Fruit fly (Drosophila melanogaster) whole organism, embryonic: ENCODE measurements around the gene CG6067.
A peak's percentile ranks its signal among the peaks of the same experiment; 100 is the strongest.

ENCODE experiments used
- Adf1 ChIP-seq: fragments of 200-800 bp; sonication (Bioruptor generic); IDR thresholded peaks from 2 replicates; pipeline ENCODE4 v1.3.6; 2022; ENCODE audit warnings: missing biosample characterization, missing genetic modification characterization
- Bgb ChIP-seq: fragments of 200-800 bp; sonication (Bioruptor generic); IDR thresholded peaks from 2 replicates; pipeline ENCODE4 v1.3.6; 2022; ENCODE audit warnings: missing biosample characterization, missing genetic modification characterization; ENCODE audit not compliant: partially characterized antibody
- CG10209 ChIP-seq: fragments of 200-800 bp; sonication (Bioruptor generic); optimal IDR thresholded peaks from 3 replicates; lab custom pipeline; 2017; ENCODE audit warnings: missing biosample characterization, mild to moderate bottlenecking, missing genetic modification characterization, missing genetic modification reagents
- CG11504 ChIP-seq: fragments of 200-800 bp; sonication (Bioruptor generic); optimal IDR thresholded peaks from 3 replicates; lab custom pipeline; 2019; ENCODE audit warnings: missing biosample characterization, mild to moderate bottlenecking, missing genetic modification characterization, moderate library complexity
- CG12104 ChIP-seq: fragments of 200-800 bp; sonication (Bioruptor generic); optimal IDR thresholded peaks from 3 replicates; lab custom pipeline; 2016; ENCODE audit warnings: missing biosample characterization, missing genetic modification characterization
- CG13624 ChIP-seq: fragments of 200-800 bp; sonication (Bioruptor generic); optimal IDR thresholded peaks from 2 replicates; lab custom pipeline; 2016; ENCODE audit warnings: missing biosample characterization, missing genetic modification characterization
- CG14014 ChIP-seq: fragments of 200-800 bp; sonication (Bioruptor generic); IDR thresholded peaks from 2 replicates; pipeline ENCODE4 v1.3.6; 2022; ENCODE audit warnings: missing biosample characterization, missing genetic modification characterization
- CG14860 ChIP-seq: fragments of 200-800 bp; sonication (Bioruptor generic); IDR thresholded peaks from 3 replicates; pipeline ENCODE4 v1.3.6; 2022; ENCODE audit warnings: missing biosample characterization, missing genetic modification characterization; ENCODE audit not compliant: partially characterized antibody
- CG15269 ChIP-seq: fragments of 200-800 bp; sonication (Bioruptor generic); optimal IDR thresholded peaks from 2 replicates; lab custom pipeline; 2018; ENCODE audit warnings: missing biosample characterization, mild to moderate bottlenecking, missing genetic modification characterization, moderate library complexity
- CG18599 ChIP-seq: fragments of 200-800 bp; sonication (Bioruptor generic); optimal IDR thresholded peaks from 3 replicates; lab custom pipeline; 2017; ENCODE audit warnings: missing biosample characterization, missing genetic modification characterization, mild to moderate bottlenecking, moderate library complexity, missing genetic modification reagents
- CG30020 ChIP-seq: fragments of 200-800 bp; optimal IDR thresholded peaks from 2 replicates; lab custom pipeline; 2019; ENCODE audit warnings: missing biosample characterization, mild to moderate bottlenecking, missing genetic modification characterization, moderate library complexity
- CG31224 ChIP-seq: fragments of 200-800 bp; sonication (Bioruptor generic); IDR thresholded peaks from 2 replicates; pipeline ENCODE4 v1.3.6; 2022; ENCODE audit warnings: missing biosample characterization, missing genetic modification characterization
- CG42726 ChIP-seq: fragments of 200-800 bp; sonication (Bioruptor generic); IDR thresholded peaks from 2 replicates; pipeline ENCODE4 v1.3.6; 2022; ENCODE audit warnings: missing biosample characterization, missing genetic modification characterization; ENCODE audit not compliant: partially characterized antibody
- CG4282 ChIP-seq: fragments of 200-800 bp; sonication (Bioruptor generic); optimal IDR thresholded peaks from 2 replicates; lab custom pipeline; 2016; ENCODE audit warnings: missing biosample characterization, missing genetic modification characterization
- CG4360 ChIP-seq: fragments of 200-800 bp; sonication (Bioruptor generic); IDR thresholded peaks from 2 replicates; pipeline ENCODE4 v1.3.6; 2022; ENCODE audit warnings: missing biosample characterization, missing genetic modification characterization
- CG4854 ChIP-seq: fragments of 200-800 bp; sonication (Bioruptor generic); optimal IDR thresholded peaks from 2 replicates; lab custom pipeline; 2016; ENCODE audit warnings: missing biosample characterization, missing genetic modification characterization, inconsistent platforms
- CG5953 ChIP-seq: fragments of 200-800 bp; sonication (Bioruptor generic); IDR thresholded peaks from 2 replicates; pipeline ENCODE4 v1.3.6; 2022; ENCODE audit warnings: missing biosample characterization, missing genetic modification characterization
- CG7987 ChIP-seq: fragments of 200-800 bp; sonication (Bioruptor generic); optimal IDR thresholded peaks from 2 replicates; lab custom pipeline; 2018; ENCODE audit warnings: missing biosample characterization, mild to moderate bottlenecking, missing genetic modification characterization, moderate library complexity
- CG8089 ChIP-seq: fragments of 200-800 bp; sonication (Bioruptor generic); optimal IDR thresholded peaks from 3 replicates; lab custom pipeline; 2016; ENCODE audit warnings: missing biosample characterization, missing genetic modification characterization
- CG9817 ChIP-seq: fragments of 200-800 bp; sonication (Bioruptor generic); optimal IDR thresholded peaks from 2 replicates; lab custom pipeline; 2018; ENCODE audit warnings: missing biosample characterization, mild to moderate bottlenecking, missing genetic modification characterization, moderate library complexity
- CG9876 ChIP-seq: fragments of 200-800 bp; sonication (Bioruptor generic); optimal IDR thresholded peaks from 2 replicates; lab custom pipeline; 2016; ENCODE audit warnings: missing biosample characterization, missing genetic modification characterization
- CTCF ChIP-seq: fragments of 200-800 bp; sonication (Bioruptor generic); optimal IDR thresholded peaks from 2 replicates; lab custom pipeline; 2017; ENCODE audit warnings: missing biosample characterization, mild to moderate bottlenecking, missing genetic modification characterization, moderate library complexity
- Deaf1 ChIP-seq: fragments of 200-800 bp; optimal IDR thresholded peaks from 3 replicates; lab custom pipeline; 2019; ENCODE audit warnings: missing biosample characterization, mild to moderate bottlenecking, missing genetic modification characterization, moderate library complexity
- Ets65A ChIP-seq: fragments of 200-800 bp; sonication (Bioruptor generic); peaks from one replicate; lab custom pipeline; 2016; ENCODE audit warnings: missing biosample characterization, missing genetic modification characterization
- Gsc ChIP-seq: fragments of 200-800 bp; sonication (Bioruptor generic); IDR thresholded peaks from 2 replicates; pipeline ENCODE4 v1.3.6; 2022; ENCODE audit warnings: missing biosample characterization, missing genetic modification characterization
- H2.0 ChIP-seq: fragments of 200-800 bp; sonication (Bioruptor generic); IDR thresholded peaks from 2 replicates; pipeline ENCODE4 v1.3.6; 2022; ENCODE audit warnings: missing biosample characterization, missing genetic modification characterization
- Hr3 ChIP-seq: fragments of 200-800 bp; sonication (Bioruptor generic); optimal IDR thresholded peaks from 3 replicates; lab custom pipeline; 2016; ENCODE audit warnings: missing biosample characterization, missing genetic modification characterization
- Hr78 ChIP-seq, 2 experiments: fragments of 200-800 bp in 1 of 2; fragments of >200 bp in 1 of 2; sonication (Bioruptor generic) in 1 of 2; optimal IDR thresholded peaks; 2 replicates each; lab custom pipeline; 2017 to 2019; ENCODE audit warnings: missing biosample characterization in 2 of 2, missing genetic modification characterization in 2 of 2, mild to moderate bottlenecking in 1 of 2, moderate library complexity in 1 of 2
- Max ChIP-seq: fragments of 200-800 bp; sonication (Bioruptor generic); optimal IDR thresholded peaks from 2 replicates; lab custom pipeline; 2016; ENCODE audit warnings: missing biosample characterization, mild to moderate bottlenecking, missing genetic modification characterization
- Med ChIP-seq: fragments of 200-800 bp; sonication (Bioruptor generic); peaks from one replicate; lab custom pipeline; 2016; ENCODE audit warnings: missing biosample characterization, missing genetic modification characterization, mild to moderate bottlenecking, inconsistent platforms, moderate library complexity
- Rx ChIP-seq: fragments of 200-800 bp; sonication (Bioruptor generic); IDR thresholded peaks from 2 replicates; pipeline ENCODE4 v1.3.6; 2022; ENCODE audit warnings: missing biosample characterization, missing genetic modification characterization
- Sox100B ChIP-seq: fragments of 200-800 bp; sonication (Bioruptor generic); optimal IDR thresholded peaks from 3 replicates; lab custom pipeline; 2018; ENCODE audit warnings: missing biosample characterization, mild to moderate bottlenecking, missing genetic modification characterization
- Stat92E ChIP-seq, 3 experiments: fragments of >200 bp in 2 of 3; fragments of 200-800 bp in 1 of 3; sonication (Bioruptor generic) in 1 of 3; optimal IDR thresholded peaks; 2 replicates each; lab custom pipeline; 2017 to 2019; ENCODE audit warnings: missing biosample characterization in 3 of 3, missing genetic modification characterization in 3 of 3, mild to moderate bottlenecking in 1 of 3, moderate library complexity in 1 of 3
- YL-1 ChIP-seq: fragments of 200-800 bp; sonication (Bioruptor generic); optimal IDR thresholded peaks from 3 replicates; lab custom pipeline; 2017; ENCODE audit warnings: missing biosample characterization, mild to moderate bottlenecking, missing genetic modification characterization
- chinmo ChIP-seq: fragments of 200-800 bp; sonication (Bioruptor generic); IDR thresholded peaks from 4 replicates; pipeline ENCODE4 v1.3.6; 2022; ENCODE audit warnings: missing biosample characterization, missing genetic modification characterization; ENCODE audit not compliant: partially characterized antibody
- corto ChIP-seq: fragments of 200-800 bp; sonication (Bioruptor generic); optimal IDR thresholded peaks from 2 replicates; lab custom pipeline; 2016; ENCODE audit warnings: missing biosample characterization, mild to moderate bottlenecking, missing genetic modification characterization, moderate library complexity
- disco-r ChIP-seq: fragments of 200-800 bp; sonication (Bioruptor generic); optimal IDR thresholded peaks from 2 replicates; lab custom pipeline; 2016; ENCODE audit warnings: missing biosample characterization, missing genetic modification characterization
- eyg ChIP-seq: fragments of 200-800 bp; sonication (Bioruptor generic); optimal IDR thresholded peaks from 3 replicates; lab custom pipeline; 2016; ENCODE audit warnings: missing biosample characterization, missing genetic modification characterization
- fd3F ChIP-seq: fragments of 200-800 bp; sonication (Bioruptor generic); optimal IDR thresholded peaks from 2 replicates; lab custom pipeline; 2018; ENCODE audit warnings: missing biosample characterization, mild to moderate bottlenecking, missing genetic modification characterization, moderate library complexity
- hkb ChIP-seq, 2 experiments: fragments of 200-800 bp in 1 of 2; fragments of >200 bp in 1 of 2; sonication (Bioruptor generic) in 1 of 2; IDR thresholded peaks in 1 of 2; optimal IDR thresholded peaks in 1 of 2; 2 replicates each; pipeline versions ENCODE4 v1.3.6 to Lab custom; 2017 to 2022; ENCODE audit warnings: missing biosample characterization in 1 of 2, missing genetic modification characterization in 1 of 2
- kah ChIP-seq: fragments of 200-800 bp; sonication (Bioruptor generic); optimal IDR thresholded peaks from 2 replicates; lab custom pipeline; 2018; ENCODE audit warnings: missing biosample characterization, mild to moderate bottlenecking, missing genetic modification characterization
- peb ChIP-seq: fragments of 200-800 bp; sonication (Bioruptor generic); IDR thresholded peaks from 2 replicates; pipeline ENCODE4 v1.3.6; 2022; ENCODE audit warnings: missing biosample characterization, missing genetic modification characterization
- sens ChIP-seq: fragments of 200-800 bp; sonication (Bioruptor generic); peaks from one replicate; lab custom pipeline; 2016; ENCODE audit warnings: missing biosample characterization, missing genetic modification characterization
- sima ChIP-seq: fragments of 200-800 bp; sonication (Bioruptor generic); optimal IDR thresholded peaks from 2 replicates; lab custom pipeline; 2016; ENCODE audit warnings: missing biosample characterization, missing genetic modification characterization
- ssp ChIP-seq: fragments of 200-800 bp; sonication (Bioruptor generic); IDR thresholded peaks from 2 replicates; pipeline ENCODE4 v1.3.6; 2022; ENCODE audit warnings: missing biosample characterization, missing genetic modification characterization
- tgo ChIP-seq: fragments of 200-800 bp; sonication (Bioruptor generic); IDR thresholded peaks from 3 replicates; pipeline ENCODE4 v1.3.6; 2022; ENCODE audit warnings: missing biosample characterization, missing genetic modification characterization
- tio ChIP-seq: fragments of 200-800 bp; sonication (Bioruptor generic); optimal IDR thresholded peaks from 2 replicates; lab custom pipeline; 2017; ENCODE audit warnings: missing biosample characterization, missing genetic modification characterization, inconsistent platforms
- tll ChIP-seq, 2 experiments: fragments of 200-800 bp in 1 of 2; fragments of >200 bp in 1 of 2; sonication (Bioruptor generic) in 1 of 2; optimal IDR thresholded peaks; 2 replicates each; lab custom pipeline; 2017 to 2019; ENCODE audit warnings: missing biosample characterization in 2 of 2, missing genetic modification characterization in 2 of 2, mild to moderate bottlenecking in 1 of 2, moderate library complexity in 1 of 2
- trh ChIP-seq: fragments of 200-800 bp; sonication (Bioruptor generic); optimal IDR thresholded peaks from 2 replicates; lab custom pipeline; 2016; ENCODE audit warnings: missing biosample characterization, missing genetic modification characterization
- vvl ChIP-seq: fragments of 200-800 bp; sonication (Bioruptor generic); IDR thresholded peaks from 2 replicates; pipeline ENCODE4 v1.3.6; 2022; ENCODE audit warnings: missing biosample characterization, missing genetic modification characterization
- wor ChIP-seq: fragments of 200-800 bp; sonication (Bioruptor generic); IDR thresholded peaks from 2 replicates; pipeline ENCODE4 v1.3.6; 2022; ENCODE audit warnings: missing biosample characterization, missing genetic modification characterization

CG6067 gene

DNA sequence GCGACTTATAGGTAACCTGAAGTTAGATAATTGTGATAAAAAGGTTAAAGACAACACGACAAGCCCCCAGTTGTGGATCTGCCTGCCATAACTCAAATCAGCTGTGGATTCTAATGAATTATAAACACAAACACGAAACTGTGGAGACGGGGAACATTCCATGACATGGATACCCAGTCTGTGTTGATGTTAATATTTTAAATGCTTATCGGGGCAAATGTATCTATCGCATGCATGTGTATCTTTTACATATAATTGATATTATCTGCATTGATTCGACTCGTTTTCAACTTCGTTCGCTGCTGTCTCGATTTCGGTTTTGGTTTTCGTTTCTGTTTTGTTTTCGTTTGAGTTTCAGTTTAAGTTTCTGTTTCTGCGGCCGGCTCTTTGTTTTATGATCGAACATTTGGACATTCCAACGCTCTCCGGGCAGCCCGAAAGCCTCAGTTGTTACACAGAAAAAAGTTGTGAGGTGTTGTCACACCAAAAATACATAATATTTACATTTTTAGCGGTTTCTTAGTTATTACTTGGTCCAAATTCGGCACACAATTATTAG, 37.4 kb downstream of the CG6067 start (continued):
- TF ChIP-seq CG5953 = no peak
- TF ChIP-seq CG4360 (GFP tag; lab: Robert Waterston, UW) = no peak
- no peak for TF ChIP-seq Med (GFP tag; lab: Kevin White, UChicago)
- TF ChIP-seq H2.0 (GFP tag; lab: Robert Waterston, UW) = no peak
- no peak for TF ChIP-seq CG9876 (GFP tag; lab: Kevin White, UChicago)
- no peak for TF ChIP-seq trh (GFP tag; lab: Kevin White, UChicago)
- TF ChIP-seq disco-r (GFP tag; lab: Kevin White, UChicago) = no peak
- TF ChIP-seq CG4854 (GFP tag; lab: Kevin White, UChicago) = no peak
- no peak for TF ChIP-seq eyg (GFP tag; lab: Kevin White, UChicago)
- no peak for TF ChIP-seq Adf1 (GFP tag; lab: Robert Waterston, UW)
- no peak for TF ChIP-seq kah (GFP tag; lab: Kevin White, UChicago)
- TF ChIP-seq tio (GFP tag; lab: Kevin White, UChicago) = no peak
- no peak for TF ChIP-seq CG7987 (GFP tag; lab: Kevin White, UChicago)
- peak; percentile 49 for TF ChIP-seq Ets65A (GFP tag; lab: Kevin White, UChicago)
- TF ChIP-seq hkb (optimal IDR thresholded peaks at IDR 0.05; lab: Kevin White, UChicago) = no peak
- TF ChIP-seq hkb (GFP tag; IDR thresholded peaks at IDR 0.05; lab: Robert Waterston, UW) = no peak
- TF ChIP-seq Hr78 (GFP tag; optimal IDR thresholded peaks at IDR 0.05; lab: Kevin White, UChicago) = no peak
- no peak for TF ChIP-seq CG10209 (GFP tag; lab: Kevin White, UChicago)
- no peak for TF ChIP-seq CG31224 (GFP tag; lab: Robert Waterston, UW)
- TF ChIP-seq CG9817 (tag; lab: Kevin White, UChicago) = no peak
- TF ChIP-seq CG4282 (GFP tag; lab: Kevin White, UChicago) = no peak
- TF ChIP-seq wor = no peak
- no peak for TF ChIP-seq CTCF (GFP tag; lab: Kevin White, UChicago)
- no peak for TF ChIP-seq YL-1
- TF ChIP-seq Rx (GFP tag; lab: Robert Waterston, UW) = no peak
- peak; percentile 10 for TF ChIP-seq CG15269 (tag; lab: Kevin White, UChicago)
- TF ChIP-seq Bgb (GFP tag; lab: Robert Waterston, UW) = no peak
- no peak for TF ChIP-seq CG42726 (GFP tag; lab: Robert Waterston, UW)
- peak; percentile 32 for TF ChIP-seq sens (GFP tag; lab: Kevin White, UChicago)
- no peak for TF ChIP-seq tll (GFP tag; optimal IDR thresholded peaks at IDR 0.05; lab: Kevin White, UChicago)
- TF ChIP-seq vvl (GFP tag; lab: Robert Waterston, UW) = peak; percentile 38; the same call in 1 of the 2 replicates
- no peak for TF ChIP-seq sima
- no peak for TF ChIP-seq tgo
- TF ChIP-seq corto = no peak
- no peak for TF ChIP-seq CG14860 (GFP tag; lab: Robert Waterston, UW)
- 0 out of 4 replicates have a peak, but pooled peaks have one; percentile 9 for TF ChIP-seq chinmo (GFP tag; lab: Robert Waterston, UW)
- TF ChIP-seq fd3F (GFP tag; lab: Kevin White, UChicago) = no peak
- no peak for TF ChIP-seq CG13624
- TF ChIP-seq CG12104 = no peak
- no peak for TF ChIP-seq ssp (GFP tag; lab: Robert Waterston, UW)
- no peak for TF ChIP-seq CG30020 (tag; lab: Kevin White, UChicago)
- TF ChIP-seq CG8089 (GFP tag; lab: Kevin White, UChicago) = no peak
- TF ChIP-seq Sox100B = no peak
- TF ChIP-seq Gsc (GFP tag; lab: Robert Waterston, UW) = no peak
- TF ChIP-seq Max (GFP tag; lab: Kevin White, UChicago) = no peak
- no peak for TF ChIP-seq CG11504 (tag; lab: Kevin White, UChicago)
- TF ChIP-seq CG14014 (GFP tag; lab: Robert Waterston, UW) = no peak
- peak; percentile 19 for TF ChIP-seq Deaf1 (tag; lab: Kevin White, UChicago)
- peak in 1 of 3 experiments; percentile 81 for TF ChIP-seq Stat92E (GFP tag; optimal IDR thresholded peaks at IDR 0.05; lab: Kevin White, UChicago)
- no peak for TF ChIP-seq CG18599 (GFP tag; lab: Kevin White, UChicago)
- TF ChIP-seq peb (GFP tag; lab: Robert Waterston, UW) = no peak
- TF ChIP-seq Hr3 (GFP tag; lab: Kevin White, UChicago) = no peak
